Worm (Caenorhabditis elegans): Measurements from ENCODE around the gene C26B9.2.
A peak's percentile ranks its signal among the peaks of the same experiment; 100 is the strongest.

The C26B9.2 gene

DNA sequence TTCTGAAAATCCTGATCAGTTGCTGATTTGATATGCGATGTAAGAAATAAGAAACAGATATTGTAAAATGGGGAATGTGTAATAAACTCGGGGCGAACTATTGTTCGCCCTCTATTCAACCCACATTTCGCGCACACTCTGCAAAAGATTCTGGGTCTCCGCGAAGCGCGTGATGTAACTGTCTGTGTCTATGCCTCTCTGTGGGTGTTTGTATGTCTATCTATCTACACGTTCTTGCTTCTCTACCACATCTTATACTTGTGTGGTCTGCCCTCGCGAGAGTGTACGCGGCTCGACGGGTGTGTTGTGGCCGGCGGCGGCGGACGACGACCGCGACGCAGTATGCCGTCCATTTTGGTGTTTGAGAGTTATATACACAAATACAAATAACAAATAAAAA, 3.5 kb upstream of the C26B9.2 start (continued):
- no peak for TF ChIP-seq dmd-9 (GFP tag; IDR thresholded peaks at IDR 0.05)
- no peak for TF ChIP-seq Y5F2A.4 (GFP tag; optimal IDR thresholded peaks at IDR 0.05)
- TF ChIP-seq F26F4.8 (GFP tag; conservative IDR thresholded peaks at IDR 0.05) = no peak
- no peak for TF ChIP-seq mdt-29 (GFP tag; IDR thresholded peaks at IDR 0.05)
- TF ChIP-seq nhr-111 (GFP tag; optimal IDR thresholded peaks at IDR 0.05) = no peak
- TF ChIP-seq mdl-1 (tag; optimal IDR thresholded peaks at IDR 0.05) = peak; percentile 46 to 92
- peak; percentile 23 for TF ChIP-seq nhr-102 (tag; optimal IDR thresholded peaks at IDR 0.05)
- no peak for TF ChIP-seq ztf-7 (tag; optimal IDR thresholded peaks at IDR 0.05)
- no peak for TF ChIP-seq gei-8 (GFP tag; optimal IDR thresholded peaks at IDR 0.05)
- peak; percentile 93 for TF ChIP-seq aha-1 (tag)
- TF ChIP-seq nhr-28 (tag; optimal IDR thresholded peaks at IDR 0.05) = peak; percentile 86
- no peak for TF ChIP-seq zag-1 (tag; optimal IDR thresholded peaks at IDR 0.05)
- TF ChIP-seq ceh-82 (tag; optimal IDR thresholded peaks at IDR 0.05) = no peak
- TF ChIP-seq lsy-2 (tag; optimal IDR thresholded peaks at IDR 0.05) = peak in 1 of 2 experiments; percentile 73
- no peak for TF ChIP-seq daf-19 (GFP tag; conservative IDR thresholded peaks at IDR 0.05)
- TF ChIP-seq zfp-3 (GFP tag; conservative IDR thresholded peaks at IDR 0.05) = no peak
- no peak for TF ChIP-seq spr-3 (GFP tag; optimal IDR thresholded peaks at IDR 0.05)
- TF ChIP-seq unc-130 (GFP tag; optimal IDR thresholded peaks at IDR 0.05) = no peak
- no peak for TF ChIP-seq Y75B8A.6 (GFP tag; IDR thresholded peaks at IDR 0.05)
- 0 out of 2 replicates have a peak, but pooled peaks have one; percentile 5 for TF ChIP-seq lim-7 (GFP tag; IDR thresholded peaks at IDR 0.05)
- TF ChIP-seq F37D6.2 (tag; optimal IDR thresholded peaks at IDR 0.05) = peak; percentile 53

ce11 chrX:5337959-5338358, 2.0 kb upstream of the C26B9.2 start, which contains the start of gene C26B9.3:
Gene C26B9.3 (plus strand): TSS chrX:5338301.
- TF ChIP-seq nhr-25 (tag; optimal IDR thresholded peaks at IDR 0.05; ENCODE audit: borderline replicate concordance, insufficient read depth) (no peak), ztf-7 (tag; optimal IDR thresholded peaks at IDR 0.05) (no peak), nhr-76 (tag; optimal IDR thresholded peaks at IDR 0.05) (no peak), mdl-1 (tag; optimal IDR thresholded peaks at IDR 0.05) (peak in 1 of 2 experiments; percentile 36), hlh-11 (tag; optimal IDR thresholded peaks at IDR 0.05) (peak; percentile 41), lir-3 (tag; optimal IDR thresholded peaks at IDR 0.05) (no peak), zfp-3 (GFP tag; conservative IDR thresholded peaks at IDR 0.05) (no peak), mxl-3 (GFP tag; optimal IDR thresholded peaks at IDR 0.05) (peak; percentile 68), ceh-32 (tag; optimal IDR thresholded peaks at IDR 0.05; ENCODE audit: poor library complexity) (no peak), spr-1 (tag; optimal IDR thresholded peaks at IDR 0.05) (peak; percentile 7), nhr-28 (tag; optimal IDR thresholded peaks at IDR 0.05) (peak; percentile 8)

DNA sequence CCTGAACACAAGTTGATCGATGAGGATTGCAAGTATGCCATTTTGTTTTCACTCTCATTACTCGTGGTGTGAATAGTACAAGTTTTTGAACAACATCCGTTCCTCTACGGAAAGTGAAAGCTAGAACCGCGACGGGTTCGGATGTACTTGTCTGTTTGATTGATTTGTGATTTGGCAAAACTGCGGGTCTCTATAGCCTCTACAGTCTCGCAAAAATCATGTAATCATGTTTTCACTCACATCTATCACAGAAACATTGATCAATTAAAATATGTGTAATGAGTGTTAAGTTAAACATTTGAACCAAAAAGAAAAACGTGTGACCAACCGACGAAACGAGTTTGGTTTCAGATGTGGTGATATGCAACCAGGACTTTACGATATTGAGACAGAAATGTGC, 632 bp upstream of the C26B9.2 start:
- TF ChIP-seq nhr-48 (tag; optimal IDR thresholded peaks at IDR 0.05) (peak; percentile 48), duxl-1 (tag; optimal IDR thresholded peaks at IDR 0.05; ENCODE audit: poor library complexity) (no peak), hlh-30 (tag; optimal IDR thresholded peaks at IDR 0.05; ENCODE audit: insufficient read depth) (peak; percentile 24), lin-13 (GFP tag; optimal IDR thresholded peaks at IDR 0.05) (no peak), rbr-2 (tag; optimal IDR thresholded peaks at IDR 0.05) (no peak), mxl-2 (GFP tag; conservative IDR thresholded peaks at IDR 0.05) (no peak), nhr-28 (tag; optimal IDR thresholded peaks at IDR 0.05) (peak; percentile 12), ceh-28 (tag; optimal IDR thresholded peaks at IDR 0.05) (no peak), ztf-7 (tag; optimal IDR thresholded peaks at IDR 0.05) (no peak), hif-1 (tag; optimal IDR thresholded peaks at IDR 0.05) (no peak), unc-62 (GFP tag; optimal IDR thresholded peaks at IDR 0.05 in 1 of 2) (peak in 1 of 2 experiments; percentile 78), unc-62 (tag; optimal IDR thresholded peaks at IDR 0.05) (no peak), hlh-11 (tag; optimal IDR thresholded peaks at IDR 0.05) (peak; percentile 27), mdl-1 (tag; optimal IDR thresholded peaks at IDR 0.05) (peak in 1 of 2 experiments; percentile 71), mxl-3 (GFP tag; optimal IDR thresholded peaks at IDR 0.05) (peak; percentile 0), daf-19 (GFP tag; conservative IDR thresholded peaks at IDR 0.05) (no peak), aly-2 (tag; optimal IDR thresholded peaks at IDR 0.05) (no peak), aha-1 (tag) (peak; percentile 90), vab-7 (GFP tag; IDR thresholded peaks at IDR 0.05) (no peak)

All from whole organism, L4 larva.